Worm (Caenorhabditis elegans) whole organism, L1 larva: ENCODE data around the gene srh-73.

Source experiments
- C04F5.9 ChIP-seq: sonication (generic microtip); optimal IDR thresholded peaks from 2 replicates; lab custom pipeline; 2016; ENCODE audit warnings: missing genetic modification characterization, missing compliant biosample characterization
- C16A3.4 ChIP-seq: fragments of 150-350 bp; optimal IDR thresholded peaks from 2 replicates; lab custom pipeline; 2014; ENCODE audit warnings: missing biosample characterization, missing genetic modification characterization
- C34B4.2 ChIP-seq: sonication (generic microtip); optimal IDR thresholded peaks from 2 replicates; lab custom pipeline; 2017; ENCODE audit warnings: mild to moderate bottlenecking, missing genetic modification characterization, missing compliant biosample characterization
- F16B12.6 ChIP-seq: fragments of 150-350 bp; optimal IDR thresholded peaks from 2 replicates; lab custom pipeline; 2014; ENCODE audit warnings: missing biosample characterization, missing genetic modification characterization
- Y116A8C.19 ChIP-seq: sonication (generic microtip); optimal IDR thresholded peaks from 2 replicates; lab custom pipeline; 2016; ENCODE audit warnings: missing compliant biosample characterization, missing genetic modification characterization, borderline replicate concordance
- aha-1 ChIP-seq: fragments of 150-350 bp; optimal IDR thresholded peaks from 2 replicates; lab custom pipeline; 2014; ENCODE audit warnings: missing biosample characterization, missing genetic modification characterization
- aly-2 ChIP-seq: fragments of 150-350 bp; optimal IDR thresholded peaks from 2 replicates; lab custom pipeline; 2014; ENCODE audit warnings: missing biosample characterization, missing genetic modification characterization
- ama-1 ChIP-seq: fragments of 150-350 bp; optimal IDR thresholded peaks from 2 replicates; lab custom pipeline; 2014
- blmp-1 ChIP-seq: fragments of 150-350 bp; optimal IDR thresholded peaks from 2 replicates; lab custom pipeline; 2014; ENCODE audit warnings: missing biosample characterization, missing genetic modification characterization
- ceh-63 ChIP-seq: fragments of 200-800 bp; sonication (Bioruptor generic); optimal IDR thresholded peaks from 2 replicates; lab custom pipeline; 2018; ENCODE audit warnings: mild to moderate bottlenecking, missing genetic modification characterization, missing compliant biosample characterization
- ceh-8 ChIP-seq: fragments of 200-800 bp; sonication (Bioruptor generic); optimal IDR thresholded peaks from 2 replicates; lab custom pipeline; 2018; ENCODE audit warnings: mild to moderate bottlenecking, missing genetic modification characterization, moderate library complexity, missing compliant biosample characterization
- ceh-82 ChIP-seq, 3 experiments: fragments of 150-350 bp in 1 of 3; sonication (generic microtip) in 2 of 3; optimal IDR thresholded peaks; 2 replicates each; lab custom pipeline; 2014 to 2017; ENCODE audit warnings: missing biosample characterization in 3 of 3, missing genetic modification characterization in 3 of 3
- ceh-88 ChIP-seq: fragments of 200-800 bp; sonication (Bioruptor generic); IDR thresholded peaks from 2 replicates; pipeline ENCODE4 v1.3.6; 2022; ENCODE audit warnings: missing genetic modification characterization, missing compliant biosample characterization
- dsc-1 ChIP-seq: sonication (generic microtip); optimal IDR thresholded peaks from 2 replicates; lab custom pipeline; 2016; ENCODE audit warnings: mild to moderate bottlenecking, missing genetic modification characterization, missing compliant biosample characterization
- efl-1 ChIP-seq, 4 experiments: fragments of 150-350 bp; optimal IDR thresholded peaks in 3 of 4; peaks in 1 of 4; 1 replicate in 1 of 4; 2 replicates in 3 of 4; lab custom pipeline; 2014; ENCODE audit warnings: missing biosample characterization in 2 of 4, missing genetic modification characterization in 2 of 4, missing genetic modification reagents in 2 of 4
- efl-3 ChIP-seq: fragments of 200-800 bp; sonication (Bioruptor generic); optimal IDR thresholded peaks from 2 replicates; lab custom pipeline; 2018; ENCODE audit warnings: mild to moderate bottlenecking, missing genetic modification characterization, missing compliant biosample characterization
- egl-27 ChIP-seq, 2 experiments: fragments of 150-350 bp in 1 of 2; sonication (generic microtip); optimal IDR thresholded peaks; 3 replicates each; lab custom pipeline; 2017 to 2018; ENCODE audit warnings: missing biosample characterization in 2 of 2, missing genetic modification characterization in 2 of 2, missing genetic modification reagents in 2 of 2
- elt-3 ChIP-seq, 6 experiments: fragments of 150-350 bp in 1 of 6; sonication (generic microtip); optimal IDR thresholded peaks; 2 replicates each; lab custom pipeline; 2017 to 2018; ENCODE audit warnings: missing biosample characterization in 6 of 6, missing genetic modification characterization in 6 of 6, inconsistent platforms in 1 of 6
- fkh-8 ChIP-seq: sonication (generic microtip); optimal IDR thresholded peaks from 2 replicates; lab custom pipeline; 2016; ENCODE audit warnings: mild to moderate bottlenecking, missing genetic modification characterization, missing compliant biosample characterization
- hlh-17 ChIP-seq: fragments of 200-800 bp; sonication (Bioruptor generic); optimal IDR thresholded peaks from 2 replicates; lab custom pipeline; 2018; ENCODE audit warnings: missing genetic modification characterization, mild to moderate bottlenecking, missing compliant biosample characterization, moderate library complexity, borderline replicate concordance
- hlh-4 ChIP-seq: sonication (generic microtip); optimal IDR thresholded peaks from 2 replicates; lab custom pipeline; 2016; ENCODE audit warnings: mild to moderate bottlenecking, missing genetic modification characterization, missing compliant biosample characterization
- isw-1 ChIP-seq: fragments of 200-800 bp; sonication (Bioruptor generic); IDR thresholded peaks from 2 replicates; pipeline ENCODE4 v1.3.6; 2022; ENCODE audit warnings: missing genetic modification characterization, missing compliant biosample characterization
- jun-1 ChIP-seq: fragments of 150-350 bp; optimal IDR thresholded peaks from 2 replicates; lab custom pipeline; 2014; ENCODE audit warnings: missing biosample characterization, missing genetic modification reagents, missing genetic modification characterization
- lin-14 ChIP-seq: fragments of 200-800 bp; sonication (Bioruptor generic); optimal IDR thresholded peaks from 2 replicates; lab custom pipeline; 2018; ENCODE audit warnings: mild to moderate bottlenecking, missing genetic modification characterization, moderate library complexity, missing compliant biosample characterization
- lin-39 ChIP-seq: fragments of 150-350 bp; optimal IDR thresholded peaks from 2 replicates; lab custom pipeline; 2014; ENCODE audit warnings: missing biosample characterization, missing genetic modification reagents, missing genetic modification characterization
- lir-3 ChIP-seq: sonication (generic microtip); optimal IDR thresholded peaks from 2 replicates; lab custom pipeline; 2016; ENCODE audit warnings: mild to moderate bottlenecking, missing genetic modification characterization, moderate library complexity, missing compliant biosample characterization; ENCODE audit not compliant: poor library complexity
- lsy-2 ChIP-seq, 2 experiments: fragments of 150-350 bp; optimal IDR thresholded peaks; 2 replicates each; lab custom pipeline; 2014; ENCODE audit warnings: missing biosample characterization in 2 of 2, missing genetic modification characterization in 2 of 2
- mdl-1 ChIP-seq, 2 experiments: fragments of 150-350 bp; optimal IDR thresholded peaks; 2 replicates each; lab custom pipeline; 2014 to 2017; ENCODE audit warnings: missing biosample characterization in 2 of 2, missing genetic modification characterization in 2 of 2, inconsistent platforms in 1 of 2
- nhr-11 ChIP-seq: fragments of 150-350 bp; optimal IDR thresholded peaks from 2 replicates; lab custom pipeline; 2014; ENCODE audit warnings: missing biosample characterization, missing genetic modification characterization
- nhr-12 ChIP-seq: sonication (generic microtip); optimal IDR thresholded peaks from 2 replicates; lab custom pipeline; 2017; ENCODE audit warnings: missing biosample characterization, missing genetic modification characterization
- nhr-19 ChIP-seq: fragments of 200-800 bp; sonication (Bioruptor generic); conservative IDR thresholded peaks from 2 replicates; pipeline ENCODE4 v1.3.6; 2022; ENCODE audit warnings: missing genetic modification characterization, missing compliant biosample characterization
- nhr-20 ChIP-seq: sonication (generic microtip); optimal IDR thresholded peaks from 2 replicates; lab custom pipeline; 2016; ENCODE audit warnings: mild to moderate bottlenecking, missing genetic modification characterization, missing compliant biosample characterization
- nhr-237 ChIP-seq: fragments of 150-350 bp; optimal IDR thresholded peaks from 2 replicates; lab custom pipeline; 2014; ENCODE audit warnings: missing biosample characterization, missing genetic modification characterization
- nhr-28 ChIP-seq: fragments of 150-350 bp; optimal IDR thresholded peaks from 2 replicates; lab custom pipeline; 2014; ENCODE audit warnings: missing biosample characterization, missing genetic modification characterization
- nhr-47 ChIP-seq: sonication (generic microtip); optimal IDR thresholded peaks from 2 replicates; lab custom pipeline; 2016; ENCODE audit warnings: mild to moderate bottlenecking, missing genetic modification characterization, moderate library complexity, missing compliant biosample characterization
- nhr-77 ChIP-seq: fragments of 150-350 bp; optimal IDR thresholded peaks from 2 replicates; lab custom pipeline; 2014; ENCODE audit warnings: missing biosample characterization, missing genetic modification characterization
- nhr-85 ChIP-seq: sonication (generic microtip); peaks from one replicate; lab custom pipeline; 2016; ENCODE audit warnings: missing genetic modification characterization, inconsistent platforms, missing compliant biosample characterization
- pag-3 ChIP-seq: sonication (generic microtip); optimal IDR thresholded peaks from 2 replicates; lab custom pipeline; 2017; ENCODE audit warnings: missing genetic modification characterization, mild to moderate bottlenecking, missing compliant biosample characterization, antibody characterized with exemption, borderline replicate concordance; ENCODE audit not compliant: insufficient read depth
- pax-3 ChIP-seq: fragments of 200-800 bp; sonication (Bioruptor generic); optimal IDR thresholded peaks from 2 replicates; lab custom pipeline; 2018; ENCODE audit warnings: mild to moderate bottlenecking, missing genetic modification characterization, moderate library complexity, missing compliant biosample characterization
- skn-1 ChIP-seq: fragments of 150-350 bp; optimal IDR thresholded peaks from 2 replicates; lab custom pipeline; 2014; ENCODE audit warnings: missing biosample characterization, missing genetic modification characterization
- snu-23 ChIP-seq: sonication (generic microtip); optimal IDR thresholded peaks from 2 replicates; lab custom pipeline; 2016; ENCODE audit warnings: missing genetic modification characterization, missing compliant biosample characterization
- sox-4 ChIP-seq: sonication (generic microtip); optimal IDR thresholded peaks from 2 replicates; lab custom pipeline; 2016; ENCODE audit warnings: missing genetic modification characterization, missing compliant biosample characterization
- sptf-1 ChIP-seq: fragments of 150-350 bp; optimal IDR thresholded peaks from 2 replicates; lab custom pipeline; 2014; ENCODE audit warnings: missing biosample characterization, missing genetic modification characterization
- swsn-7 ChIP-seq: sonication (generic microtip); optimal IDR thresholded peaks from 2 replicates; lab custom pipeline; 2016; ENCODE audit warnings: missing genetic modification characterization, missing compliant biosample characterization
- tlp-1 ChIP-seq: fragments of 150-350 bp; optimal IDR thresholded peaks from 2 replicates; lab custom pipeline; 2014; ENCODE audit warnings: missing biosample characterization, missing genetic modification characterization
- unc-130 ChIP-seq: fragments of 150-350 bp; optimal IDR thresholded peaks from 2 replicates; lab custom pipeline; 2017; ENCODE audit warnings: missing biosample characterization, missing genetic modification characterization, inconsistent platforms
- unc-86 ChIP-seq: sonication (generic microtip); optimal IDR thresholded peaks from 2 replicates; lab custom pipeline; 2016; ENCODE audit warnings: missing genetic modification characterization, missing compliant biosample characterization
- xbp-1 ChIP-seq: sonication (generic microtip); optimal IDR thresholded peaks from 2 replicates; lab custom pipeline; 2016; ENCODE audit warnings: missing genetic modification characterization, missing compliant biosample characterization
- zag-1 ChIP-seq: fragments of 150-350 bp; optimal IDR thresholded peaks from 2 replicates; lab custom pipeline; 2014; ENCODE audit warnings: missing biosample characterization, missing genetic modification characterization
- zip-4 ChIP-seq: fragments of 200-800 bp; sonication (Bioruptor generic); optimal IDR thresholded peaks from 2 replicates; lab custom pipeline; 2018; ENCODE audit warnings: mild to moderate bottlenecking, missing genetic modification characterization, moderate library complexity, missing compliant biosample characterization
- ztf-11 ChIP-seq, 2 experiments: sonication (generic microtip); optimal IDR thresholded peaks; 2 replicates each; lab custom pipeline; 2016 to 2017; ENCODE audit warnings: missing genetic modification characterization in 2 of 2, missing biosample characterization in 1 of 2, missing compliant biosample characterization in 1 of 2
- ztf-4 ChIP-seq: fragments of 150-350 bp; optimal IDR thresholded peaks from 2 replicates; lab custom pipeline; 2014; ENCODE audit warnings: missing biosample characterization, missing genetic modification characterization

Gene srh-73

DNA sequence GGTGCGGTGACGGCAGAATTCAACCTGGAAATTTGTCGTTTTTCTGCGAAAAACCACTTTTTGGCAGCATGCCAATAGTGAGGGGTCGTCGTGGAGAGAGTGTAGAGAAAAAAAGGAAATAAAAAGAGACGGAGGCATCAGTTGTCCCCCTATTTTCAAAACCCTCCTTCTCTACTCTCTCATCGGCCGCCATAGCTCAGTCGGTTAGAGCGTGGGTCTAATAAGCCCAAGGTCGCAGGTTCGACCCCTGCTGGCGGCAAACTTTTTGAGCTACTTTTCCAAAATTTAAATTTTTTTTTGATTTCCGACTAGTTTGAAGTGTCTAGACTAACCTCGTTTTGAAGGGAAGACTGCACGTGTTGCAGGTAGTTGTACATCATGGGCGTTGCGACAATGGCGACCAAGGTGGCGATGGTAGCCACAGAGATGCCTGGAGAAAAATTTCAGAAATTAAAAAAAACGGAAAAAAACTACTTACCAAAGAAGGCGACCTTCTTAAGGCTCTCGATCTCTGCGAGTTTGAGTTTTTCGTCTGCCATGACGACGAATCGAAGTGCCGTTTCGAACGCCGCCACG, 17.3 kb upstream of the srh-73 start, which contains the start of gene col-85 (continued):
- TF ChIP-seq aly-2 (tag; lab: Kevin White, UChicago) (peak; percentile 49), swsn-7 (tag; lab: Kevin White, UChicago) (peak; percentile 73), lin-39 (tag; lab: Kevin White, UChicago) (no peak), isw-1 (GFP tag; lab: Robert Waterston, UW) (peak; percentile 36; the same call in 1 of the 2 replicates), F16B12.6 (tag; lab: Kevin White, UChicago) (peak; percentile 19), dsc-1 (peak; percentile 75), efl-3 (GFP tag; lab: Kevin White, UChicago) (no peak), nhr-12 (tag; lab: Kevin White, UChicago) (no peak), mdl-1 (tag; optimal IDR thresholded peaks at IDR 0.05; lab: Kevin White, UChicago) (peak in 1 of 2 experiments; percentile 47), aha-1 (tag; lab: Kevin White, UChicago) (no peak), Y116A8C.19 (no peak), C04F5.9 (no peak), ztf-11 (tag; optimal IDR thresholded peaks at IDR 0.05; lab: Kevin White, UChicago) (peak in 1 of 2 experiments; percentile 16), nhr-47 (peak; percentile 82), nhr-77 (tag; lab: Kevin White, UChicago) (peak; percentile 70), nhr-20 (tag; lab: Kevin White, UChicago) (peak; percentile 70), fkh-8 (peak; percentile 83), jun-1 (tag; lab: Kevin White, UChicago) (peak; percentile 37), sptf-1 (tag; lab: Kevin White, UChicago) (no peak), nhr-11 (no peak), pax-3 (peak; percentile 47), C34B4.2 (tag; lab: Kevin White, UChicago) (no peak), snu-23 (GFP tag; lab: Kevin White, UChicago) (peak; percentile 84), C16A3.4 (tag; lab: Kevin White, UChicago) (peak; percentile 65), skn-1 (peak; percentile 53), ceh-88 (GFP tag; lab: Robert Waterston, UW) (no peak), efl-1 (optimal IDR thresholded peaks at IDR 0.05; lab: Kevin White, UChicago) (peak; percentile 65 to 71), efl-1 (GFP tag; optimal IDR thresholded peaks at IDR 0.05 in 1 of 2; lab: Kevin White, UChicago) (peak; percentile 66 to 97), pag-3 (tag; lab: Kevin White, UChicago) (no peak), nhr-28 (tag; lab: Kevin White, UChicago) (no peak), hlh-4 (tag; lab: Kevin White, UChicago) (no peak), nhr-19 (GFP tag; lab: Robert Waterston, UW) (peak; percentile 76), ceh-8 (GFP tag; lab: Kevin White, UChicago) (no peak), nhr-85 (tag; lab: Kevin White, UChicago) (peak; percentile 72), unc-86 (tag; lab: Kevin White, UChicago) (peak; percentile 49), ceh-63 (GFP tag; lab: Kevin White, UChicago) (no peak), unc-130 (peak; percentile 12), hlh-17 (GFP tag; lab: Kevin White, UChicago) (no peak), elt-3 (tag; optimal IDR thresholded peaks at IDR 0.05; lab: Kevin White, UChicago) (peak in 2 of 6 experiments; percentile 10 to 30), lir-3 (peak; percentile 44), lsy-2 (tag; optimal IDR thresholded peaks at IDR 0.05; lab: Kevin White, UChicago) (peak; percentile 57 to 68), ama-1 (lab: Kevin White, UChicago) (no peak), egl-27 (tag; optimal IDR thresholded peaks at IDR 0.05; lab: Kevin White, UChicago) (peak in 1 of 2 experiments; percentile 53), lin-14 (GFP tag; lab: Kevin White, UChicago) (peak; percentile 74), tlp-1 (no peak), zip-4 (GFP tag; lab: Kevin White, UChicago) (no peak), xbp-1 (tag; lab: Kevin White, UChicago) (peak; percentile 60), zag-1 (tag; lab: Kevin White, UChicago) (no peak), ztf-4 (no peak), nhr-237 (tag; lab: Kevin White, UChicago) (no peak), ceh-82 (tag; optimal IDR thresholded peaks at IDR 0.05; lab: Kevin White, UChicago) (peak; percentile 27 to 79 (median 55)), sox-4 (no peak), blmp-1 (tag; lab: Kevin White, UChicago) (no peak)
